Fruit fly (Drosophila melanogaster): Measurements from ENCODE around the gene CG32066.

The CG32066 gene

DNA sequence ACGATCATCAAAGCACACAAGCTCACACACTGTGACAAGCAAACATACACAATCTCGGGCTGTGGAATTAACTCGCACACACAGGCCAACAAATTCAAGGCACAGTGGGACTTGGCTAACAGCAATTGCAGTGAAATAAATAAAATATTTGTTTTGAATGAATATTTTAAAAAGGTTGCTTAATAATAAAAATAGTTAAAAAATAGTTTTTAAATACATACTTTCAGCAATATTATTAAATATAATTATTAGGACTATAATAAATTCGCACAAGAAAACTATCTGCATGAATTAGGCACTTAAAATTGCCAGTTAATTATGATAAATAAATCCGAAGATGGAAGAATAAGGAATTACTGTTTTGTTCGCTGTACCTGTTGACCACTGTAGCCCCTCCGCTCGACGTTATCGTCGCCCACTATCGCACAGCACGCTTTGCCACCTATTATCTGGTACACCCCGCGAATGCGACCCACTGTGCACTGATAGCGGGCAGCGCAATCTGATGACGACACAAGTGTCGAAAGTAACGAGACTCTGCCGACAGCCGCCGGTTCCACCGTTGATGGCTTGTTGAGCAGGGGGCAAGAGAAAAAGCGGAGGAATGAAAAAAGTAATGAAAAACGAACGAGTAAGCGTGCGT, 22.0 kb upstream of the CG32066 start:
- TF ChIP-seq CTCF (optimal IDR thresholded peaks at IDR 0.05): no peak
- no peak for TF ChIP-seq CG8478 (optimal IDR thresholded peaks at IDR 0.05)

DNA sequence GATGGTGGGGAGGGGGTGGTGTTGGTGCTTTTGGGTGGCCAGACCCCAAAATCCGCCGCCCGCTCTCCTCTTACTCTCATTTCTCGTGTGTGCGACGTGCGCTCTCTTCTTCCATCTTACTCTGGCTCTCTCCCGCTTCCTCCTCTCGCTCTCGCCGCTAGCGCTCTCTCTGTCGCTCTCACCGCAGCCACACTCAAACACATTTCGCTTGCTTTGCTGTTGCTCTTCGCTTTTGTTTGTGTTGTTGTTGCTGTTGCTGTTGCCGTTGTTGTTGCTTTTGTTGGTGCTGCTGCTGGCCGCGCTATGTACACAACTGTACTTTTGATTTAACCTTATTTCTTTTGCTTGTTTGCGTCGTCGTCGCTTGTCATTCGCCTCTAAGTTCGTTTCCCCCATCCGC, 21.0 kb upstream of the CG32066 start:
- TF ChIP-seq CG8478 (optimal IDR thresholded peaks at IDR 0.05) (no peak), CTCF (optimal IDR thresholded peaks at IDR 0.05) (no peak)

DNA sequence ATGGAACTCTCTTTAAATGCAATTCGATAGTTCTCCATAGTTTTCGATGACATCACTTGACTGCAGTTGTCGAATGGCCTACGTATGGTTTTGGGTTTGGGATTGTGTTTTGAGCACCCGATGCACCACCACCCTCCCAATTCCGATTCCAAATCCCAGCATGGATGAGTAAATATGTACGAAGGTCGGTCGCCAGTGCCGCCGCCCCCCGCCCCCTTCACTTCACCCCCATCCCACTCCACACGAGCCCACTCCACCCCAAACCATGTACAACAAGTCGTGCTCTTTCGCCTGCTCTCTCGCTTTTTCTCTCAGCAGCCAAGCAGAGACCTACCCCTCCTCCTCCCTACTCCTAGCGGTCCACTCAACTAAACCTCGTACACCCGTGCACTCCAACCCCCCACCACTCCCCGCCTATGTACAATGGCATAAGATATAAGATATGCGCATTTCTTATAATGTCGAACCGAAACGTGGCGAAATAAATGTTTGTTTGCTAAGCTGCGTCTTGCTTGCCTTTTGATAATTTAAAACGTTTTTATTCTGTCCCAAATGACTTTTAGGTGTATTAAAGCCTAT, 20.0 kb upstream of the CG32066 start:
- TF ChIP-seq CTCF (optimal IDR thresholded peaks at IDR 0.05) (no peak), CG8478 (optimal IDR thresholded peaks at IDR 0.05) (no peak)

DNA sequence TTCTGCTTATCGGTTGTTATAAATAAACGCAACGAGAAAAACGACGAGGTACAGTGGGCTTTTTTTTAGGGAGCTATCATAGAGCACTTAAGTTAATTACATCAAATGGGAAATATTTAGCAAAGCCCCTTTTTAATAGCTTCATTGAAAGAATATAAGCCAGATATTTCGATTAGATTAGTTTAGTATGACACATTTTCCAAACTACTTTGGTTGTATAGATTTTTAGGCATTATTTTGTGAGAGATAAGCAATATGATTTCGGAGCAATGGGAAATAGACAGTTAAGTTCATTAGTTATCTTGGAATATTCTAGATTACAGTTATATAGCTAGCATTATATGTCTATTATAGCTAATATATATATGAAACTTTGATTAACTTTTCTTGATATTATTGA, 19.4 kb upstream of the CG32066 start:
- TF ChIP-seq CG8478 (optimal IDR thresholded peaks at IDR 0.05) (no peak), CTCF (optimal IDR thresholded peaks at IDR 0.05) (no peak)

DNA sequence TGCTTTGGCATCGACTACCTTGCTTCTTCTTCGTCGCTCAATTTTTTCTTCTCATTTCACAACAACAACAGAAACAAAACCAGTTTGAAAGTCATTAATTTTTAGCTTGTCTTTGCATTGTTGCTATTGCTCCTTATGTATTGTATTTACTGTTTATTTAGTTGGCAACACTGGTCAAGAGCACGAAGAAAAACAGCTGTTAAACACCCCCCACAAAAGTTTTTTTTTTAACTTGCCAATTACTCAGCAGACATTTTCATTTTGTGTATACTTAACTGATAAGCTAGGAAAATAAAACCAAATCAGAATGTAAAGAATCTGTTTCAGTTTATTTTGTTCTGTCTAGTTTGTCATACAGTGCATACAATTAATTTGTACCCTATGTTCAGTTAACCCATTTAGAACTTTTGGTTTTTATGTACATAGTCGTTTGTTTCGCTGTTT, 18.9 kb upstream of the CG32066 start:
- TF ChIP-seq CG8478 (optimal IDR thresholded peaks at IDR 0.05): no peak
- TF ChIP-seq CTCF (optimal IDR thresholded peaks at IDR 0.05): no peak

DNA sequence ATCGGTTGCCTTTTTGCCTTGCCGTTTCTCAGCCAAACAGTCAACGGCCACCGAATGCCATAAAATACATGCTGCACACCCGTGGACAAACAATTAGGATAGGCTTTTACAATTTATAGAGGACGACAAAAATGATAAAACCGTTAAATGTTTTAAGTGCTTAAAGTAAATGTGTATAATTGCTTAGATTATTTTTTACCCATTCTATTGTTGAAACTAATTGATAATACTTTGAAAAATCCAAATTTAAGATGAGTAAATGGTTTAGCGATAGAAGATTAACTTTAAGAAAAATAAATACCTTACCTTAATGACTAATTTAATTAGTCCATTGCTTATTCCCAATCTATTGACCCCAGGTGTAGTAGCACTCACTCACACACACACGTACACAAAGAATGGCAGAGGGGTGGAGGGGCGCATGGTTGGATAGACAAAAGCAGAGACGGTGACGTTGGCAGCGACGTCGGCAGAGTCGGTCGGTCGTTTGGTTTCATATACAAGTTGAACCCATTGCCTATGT, 17.8 kb upstream of the CG32066 start:
- TF ChIP-seq CTCF (optimal IDR thresholded peaks at IDR 0.05): no peak
- TF ChIP-seq CG8478 (optimal IDR thresholded peaks at IDR 0.05): no peak

DNA sequence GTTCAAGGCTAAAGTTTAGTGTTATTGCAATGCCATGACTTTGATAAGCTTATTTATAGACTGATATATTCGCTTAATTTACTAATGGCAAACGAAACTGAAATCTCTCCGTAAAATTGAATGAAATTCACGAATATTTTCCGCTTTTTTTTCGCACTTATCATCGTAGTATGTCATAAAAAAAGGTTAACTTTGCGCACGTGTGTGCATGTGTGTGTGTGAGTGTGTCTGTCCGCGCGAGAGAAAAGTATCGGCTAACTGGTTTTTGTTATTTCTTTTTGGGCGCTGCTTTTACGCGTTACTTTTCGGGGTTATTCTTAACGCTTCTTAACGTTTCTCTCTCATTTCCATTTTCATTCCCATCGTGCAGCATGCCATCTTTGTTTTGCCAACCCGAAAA, 17.0 kb upstream of the CG32066 start:
- TF ChIP-seq CTCF (optimal IDR thresholded peaks at IDR 0.05) (no peak), CG8478 (optimal IDR thresholded peaks at IDR 0.05) (no peak)

DNA sequence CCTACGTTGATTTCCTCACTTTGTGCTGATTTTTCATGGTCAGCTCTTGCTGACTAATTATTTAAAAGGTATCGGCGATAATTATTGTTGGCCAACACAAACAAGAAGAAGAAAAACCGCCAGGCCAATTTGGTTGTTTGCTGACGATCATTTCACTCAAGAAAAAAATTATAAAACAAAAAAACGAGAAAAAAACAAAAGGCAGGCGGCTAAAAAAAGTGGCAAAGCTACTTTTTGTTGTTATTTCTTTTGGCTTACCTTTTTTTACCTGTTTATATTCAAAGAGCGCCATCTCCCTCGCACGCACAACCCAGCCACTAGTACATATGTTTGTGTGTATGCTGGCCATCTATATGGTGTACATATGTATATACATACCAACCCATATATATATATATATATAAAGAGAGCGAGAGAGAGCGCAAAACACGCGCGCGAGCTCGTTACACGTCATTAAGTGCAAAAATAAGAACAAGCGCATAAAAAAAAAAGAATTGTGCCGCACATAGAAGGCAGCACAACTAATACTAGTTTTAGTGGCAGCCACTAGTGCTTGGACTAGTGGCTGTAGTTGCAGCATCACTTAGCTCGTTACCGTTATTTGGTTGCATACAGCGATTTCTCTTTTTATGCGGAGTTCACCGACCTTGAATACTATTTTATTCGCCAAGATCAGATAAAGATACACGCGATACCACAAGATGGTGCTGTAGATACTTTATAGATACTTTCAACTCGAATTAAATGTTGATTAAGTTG, 15.0 kb upstream of the CG32066 start:
- no peak for TF ChIP-seq CTCF (optimal IDR thresholded peaks at IDR 0.05)
- no peak for TF ChIP-seq CG8478 (optimal IDR thresholded peaks at IDR 0.05)

DNA sequence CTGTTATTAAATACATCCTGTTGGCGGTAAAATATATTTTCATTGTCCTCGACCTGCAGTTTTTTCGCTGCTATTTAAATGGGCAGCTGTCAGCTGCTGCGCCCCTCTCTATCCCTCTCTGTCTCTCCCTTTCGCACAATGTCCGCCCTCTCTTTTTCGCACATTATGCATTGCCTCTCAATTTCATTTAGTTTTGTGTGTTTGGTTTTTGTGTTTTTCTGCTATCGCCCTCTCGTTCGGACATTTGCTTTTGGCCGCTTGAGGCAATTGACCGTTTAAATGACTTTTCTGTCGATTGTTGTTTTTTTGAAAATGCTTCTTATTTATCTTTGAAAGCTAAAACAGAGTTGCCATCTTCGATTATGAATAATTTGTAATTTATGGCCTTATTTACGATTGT, 14.1 kb upstream of the CG32066 start:
- TF ChIP-seq CG8478 (optimal IDR thresholded peaks at IDR 0.05) (no peak), CTCF (optimal IDR thresholded peaks at IDR 0.05) (no peak)

DNA sequence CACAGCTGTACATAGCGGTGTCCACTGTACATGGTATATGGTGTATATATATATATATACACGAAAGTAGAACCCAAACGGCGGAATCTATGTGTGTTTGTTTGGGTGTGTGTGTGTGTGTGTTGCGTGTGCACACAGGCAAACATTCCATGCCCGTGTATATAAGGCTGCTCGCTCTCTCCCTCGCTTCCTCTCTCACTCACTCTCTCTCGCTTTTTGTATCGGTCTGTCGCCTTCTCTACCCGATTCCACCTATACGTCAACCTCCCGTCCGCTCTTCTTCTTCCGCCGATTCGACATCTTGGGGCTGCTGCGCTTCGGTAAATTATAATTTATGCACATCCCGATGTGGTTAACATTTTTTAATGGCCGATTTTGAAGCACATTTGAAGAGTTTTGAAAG, 13.3 kb upstream of the CG32066 start:
- TF ChIP-seq CTCF (optimal IDR thresholded peaks at IDR 0.05) (no peak), CG8478 (optimal IDR thresholded peaks at IDR 0.05) (no peak)

DNA sequence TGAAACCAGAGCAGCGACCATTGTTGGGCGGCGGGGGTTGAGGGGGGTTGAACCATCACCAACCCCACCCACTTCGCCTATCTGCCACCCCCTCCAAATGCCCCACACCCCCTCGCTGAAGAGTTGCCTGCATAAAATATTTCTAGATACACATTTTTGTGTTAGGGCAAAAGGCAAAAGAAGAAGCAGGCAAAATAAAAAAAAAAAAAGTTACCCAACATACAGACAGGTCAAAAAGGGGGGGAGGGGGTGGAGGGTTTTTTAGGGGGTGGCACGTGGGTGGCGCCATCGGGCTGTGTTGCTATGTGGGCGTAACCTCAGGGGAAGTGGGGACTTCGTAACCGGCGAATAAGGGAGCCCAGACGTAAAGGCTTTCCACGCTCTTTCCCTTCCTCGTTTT, 11.7 kb upstream of the CG32066 start:
- TF ChIP-seq CG8478 (optimal IDR thresholded peaks at IDR 0.05): no peak
- no peak for TF ChIP-seq CTCF (optimal IDR thresholded peaks at IDR 0.05)

DNA sequence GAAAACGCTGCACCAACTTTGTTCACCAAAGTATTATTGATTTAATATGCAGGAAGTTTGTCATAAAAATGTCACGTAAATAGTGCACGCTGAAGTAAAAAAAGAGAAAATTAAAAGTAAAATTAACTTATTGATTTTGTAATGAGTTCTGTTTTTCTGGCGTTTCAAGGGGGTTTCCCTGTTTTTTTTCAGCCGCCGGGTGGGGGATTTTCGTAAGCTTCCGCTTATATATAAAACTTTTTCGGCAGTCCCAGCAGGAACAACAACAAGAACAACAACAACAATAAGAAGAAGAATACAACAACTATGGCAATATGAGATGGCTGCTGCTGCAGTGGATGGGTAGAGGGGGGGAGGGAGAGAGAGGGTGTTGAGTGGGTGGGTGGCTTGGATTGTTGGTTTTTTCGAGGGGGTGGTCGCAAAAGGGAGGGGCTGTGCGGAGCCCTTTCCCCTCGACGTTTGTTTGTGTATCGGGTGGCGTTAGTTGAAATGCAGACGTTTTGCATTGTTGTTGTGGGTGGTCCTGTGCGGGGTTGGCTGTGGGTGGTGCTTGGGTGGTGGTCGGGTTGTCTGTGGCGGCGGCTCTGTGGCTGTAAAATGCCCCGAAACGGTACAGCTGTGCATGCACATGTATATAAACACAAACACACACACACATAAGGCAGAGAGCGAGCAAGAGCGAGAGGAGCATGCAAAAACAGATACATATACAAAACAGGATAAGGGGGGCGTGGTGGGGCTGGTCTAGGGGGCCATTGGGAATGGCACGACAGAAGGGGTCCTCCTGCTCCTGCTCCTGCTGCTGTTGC, 9.0 kb upstream of the CG32066 start:
- TF ChIP-seq CTCF (optimal IDR thresholded peaks at IDR 0.05) (no peak), CG8478 (optimal IDR thresholded peaks at IDR 0.05) (no peak)

DNA sequence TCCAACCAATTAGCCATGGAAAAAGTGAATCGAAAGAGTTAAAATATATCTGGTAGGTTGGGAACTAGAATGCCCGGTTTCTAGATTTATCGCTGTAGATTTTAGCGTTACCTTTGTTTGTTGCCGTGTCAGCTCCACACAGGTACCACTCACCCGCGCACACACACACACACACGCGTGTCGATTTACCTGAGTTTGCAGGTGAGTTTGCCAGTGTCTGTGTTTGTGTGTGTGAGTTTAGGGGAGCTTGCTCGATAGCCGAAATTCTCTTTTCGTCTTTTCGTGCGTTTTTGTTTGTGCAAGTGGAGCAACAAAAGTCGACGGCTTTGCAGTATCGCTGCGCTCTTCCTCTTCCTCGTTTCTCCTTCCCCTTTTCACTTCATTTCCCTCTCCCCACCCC, 6.5 kb upstream of the CG32066 start:
- TF ChIP-seq CG8478 (optimal IDR thresholded peaks at IDR 0.05): no peak
- TF ChIP-seq CTCF (optimal IDR thresholded peaks at IDR 0.05): no peak

DNA sequence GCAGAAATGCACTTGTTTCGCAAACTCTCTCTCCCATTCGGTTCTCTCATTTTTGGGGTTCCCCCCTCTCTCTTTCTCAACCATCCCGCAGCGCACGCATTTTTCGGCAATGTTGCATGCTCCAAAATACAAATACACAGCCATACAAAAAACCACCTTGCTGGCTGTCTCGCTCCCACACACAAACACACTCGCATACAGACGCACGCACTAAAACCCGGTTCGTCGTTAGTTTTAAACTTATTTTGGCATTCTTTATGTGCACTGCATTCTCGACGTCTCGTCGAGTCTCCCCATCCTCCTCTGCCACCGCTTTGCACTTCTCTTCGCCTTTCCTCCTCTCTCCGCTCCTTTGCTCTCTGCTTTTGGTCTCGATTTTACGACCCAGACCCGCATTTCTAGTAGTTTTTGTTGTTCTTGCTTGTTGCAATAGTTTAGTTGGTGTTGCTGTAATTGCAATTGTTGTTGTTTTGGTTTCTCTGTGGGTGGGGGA, 5.7 kb upstream of the CG32066 start:
- TF ChIP-seq CG8478 (optimal IDR thresholded peaks at IDR 0.05): no peak

Data from S2 (cell line).